Fruit fly (Drosophila melanogaster) S2 (cell line): Measurements from ENCODE around the gene gogo.

Source experiments
- CG8478 ChIP-seq: fragments of >200 bp; optimal IDR thresholded peaks from 2 replicates; lab custom pipeline; 2018
- CTCF ChIP-seq, 2 experiments: fragments of >200 bp; optimal IDR thresholded peaks; 2 replicates each; lab custom pipeline; 2018

DNA sequence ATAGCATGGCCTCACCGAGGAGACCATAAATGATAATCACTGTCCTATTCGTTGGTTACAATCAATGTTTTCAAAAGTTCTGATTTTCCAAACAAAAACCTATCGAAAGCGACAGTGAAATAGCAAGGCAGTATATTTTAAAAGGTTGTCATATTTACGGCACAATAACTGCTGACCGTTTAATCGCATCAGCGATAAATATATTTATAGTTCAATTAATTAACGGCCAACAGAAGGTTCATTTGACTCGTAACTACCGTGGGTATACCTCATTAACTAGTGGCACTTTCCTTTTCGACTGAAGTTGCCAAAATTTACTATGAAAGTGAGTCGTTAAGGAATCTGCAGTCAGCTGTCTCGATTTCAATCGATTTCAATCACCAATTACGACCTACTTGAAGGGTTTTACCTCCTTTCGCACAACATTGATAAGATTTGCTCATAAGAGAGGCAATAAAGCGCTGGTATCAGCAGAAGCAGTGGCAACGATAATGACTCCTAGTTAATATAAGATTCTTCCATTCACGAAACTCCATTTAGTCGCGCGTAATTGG lies 71.5 kb downstream of the gogo start, which contains the start of gene CG17147:
- TF ChIP-seq CTCF (optimal IDR thresholded peaks at IDR 0.05; lab: Kevin White, UChicago) (no peak), CG8478 (lab: Kevin White, UChicago) (no peak)
